Worm (Caenorhabditis elegans) whole organism, young adult: ENCODE measurements around the gene ubc-15.

Experiments used
- ama-1 ChIP-seq, 3 experiments: fragments of 150-350 bp in 1 of 3; sonication (generic microtip) in 2 of 3; optimal IDR thresholded peaks; 2 replicates each; lab custom pipeline; 2014 to 2018; ENCODE audit warnings: missing biosample characterization in 2 of 3, missing genetic modification characterization in 2 of 3, missing genetic modification reagents in 2 of 3
- ekl-4 ChIP-seq: fragments of 200-800 bp; sonication (Bioruptor generic); IDR thresholded peaks from 2 replicates; pipeline ENCODE4 v1.3.6; 2022; ENCODE audit warnings: missing genetic modification reagents, missing genetic modification characterization, missing compliant biosample characterization
- pha-4 ChIP-seq: fragments of 150-350 bp; sonication (generic microtip); optimal IDR thresholded peaks from 2 replicates; lab custom pipeline; 2014; ENCODE audit warnings: missing biosample characterization, missing genetic modification reagents, missing genetic modification characterization
- snpc-3.4 ChIP-seq: sonication (generic microtip); optimal IDR thresholded peaks from 2 replicates; lab custom pipeline; 2017; ENCODE audit warnings: missing genetic modification characterization, mild to moderate bottlenecking, missing compliant biosample characterization, antibody characterized with exemption, moderate library complexity, missing genotype, missing genetic modification reagents
- tbp1 ChIP-seq: fragments of 200-800 bp; sonication (Bioruptor generic); optimal IDR thresholded peaks from 2 replicates; lab custom pipeline; 2018; ENCODE audit warnings: mild to moderate bottlenecking, missing genetic modification characterization, missing compliant biosample characterization
- ztf-18 ChIP-seq: sonication (generic microtip); optimal IDR thresholded peaks from 2 replicates; lab custom pipeline; 2016; ENCODE audit warnings: missing genotype, mild to moderate bottlenecking, missing genetic modification characterization, missing compliant biosample characterization
- ztf-6 ChIP-seq: fragments of 200-800 bp; sonication (Bioruptor generic); IDR thresholded peaks from 2 replicates; pipeline ENCODE4 v1.3.6; 2022; ENCODE audit warnings: missing genetic modification reagents, missing genetic modification characterization, missing compliant biosample characterization

- TF ChIP-seq ama-1 (optimal IDR thresholded peaks at IDR 0.05; lab: Kevin White, UChicago) (no peak), ama-1 (GFP tag; optimal IDR thresholded peaks at IDR 0.05; lab: Kevin White, UChicago) (no peak), snpc-3.4 (no peak), ekl-4 (no peak), pha-4 (tag; lab: Kevin White, UChicago) (no peak), ztf-18 (tag; lab: Kevin White, UChicago) (no peak), tbp1 (GFP tag; lab: Kevin White, UChicago) (no peak), ztf-6 (GFP tag; lab: Robert Waterston, UW) (no peak)
Measured at ce11 chrII:2881088-2881487, 32.3 kb downstream of the ubc-15 start.
